Worm (Caenorhabditis elegans) whole organism, L1 larva: ENCODE measurements around the gene F31E8.4.
A peak's percentile ranks its signal among the peaks of the same experiment; 100 is the strongest.

ENCODE experiments used
- C34B4.2 ChIP-seq: sonication (generic microtip); optimal IDR thresholded peaks from 2 replicates; lab custom pipeline; 2017; ENCODE audit warnings: mild to moderate bottlenecking, missing genetic modification characterization, missing compliant biosample characterization
- aha-1 ChIP-seq: fragments of 150-350 bp; optimal IDR thresholded peaks from 2 replicates; lab custom pipeline; 2014; ENCODE audit warnings: missing biosample characterization, missing genetic modification characterization
- ama-1 ChIP-seq: fragments of 150-350 bp; optimal IDR thresholded peaks from 2 replicates; lab custom pipeline; 2014
- blmp-1 ChIP-seq: fragments of 150-350 bp; optimal IDR thresholded peaks from 2 replicates; lab custom pipeline; 2014; ENCODE audit warnings: missing biosample characterization, missing genetic modification characterization
- ceh-82 ChIP-seq, 3 experiments: fragments of 150-350 bp in 1 of 3; sonication (generic microtip) in 2 of 3; optimal IDR thresholded peaks; 2 replicates each; lab custom pipeline; 2014 to 2017; ENCODE audit warnings: missing biosample characterization in 3 of 3, missing genetic modification characterization in 3 of 3
- ceh-88 ChIP-seq: fragments of 200-800 bp; sonication (Bioruptor generic); IDR thresholded peaks from 2 replicates; pipeline ENCODE4 v1.3.6; 2022; ENCODE audit warnings: missing genetic modification characterization, missing compliant biosample characterization
- ceh-90 ChIP-seq: sonication (generic microtip); optimal IDR thresholded peaks from 2 replicates; lab custom pipeline; 2016; ENCODE audit warnings: missing genetic modification characterization, missing compliant biosample characterization
- dpl-1 ChIP-seq, 3 experiments: fragments of 150-350 bp in 2 of 3; sonication (generic microtip) in 1 of 3; optimal IDR thresholded peaks; 2 replicates each; lab custom pipeline; 2014 to 2017; ENCODE audit warnings: missing biosample characterization in 3 of 3, missing genetic modification characterization in 3 of 3, missing genetic modification reagents in 3 of 3
- dsc-1 ChIP-seq: sonication (generic microtip); optimal IDR thresholded peaks from 2 replicates; lab custom pipeline; 2016; ENCODE audit warnings: mild to moderate bottlenecking, missing genetic modification characterization, missing compliant biosample characterization
- egl-13 ChIP-seq: sonication (generic microtip); optimal IDR thresholded peaks from 2 replicates; lab custom pipeline; 2016; ENCODE audit warnings: missing genotype, missing genetic modification reagents, missing genetic modification characterization, missing compliant biosample characterization
- elt-2 ChIP-seq: sonication (generic microtip); optimal IDR thresholded peaks from 2 replicates; lab custom pipeline; 2016; ENCODE audit warnings: missing genetic modification characterization, mild to moderate bottlenecking, inconsistent platforms, missing compliant biosample characterization, missing genetic modification reagents
- elt-3 ChIP-seq, 6 experiments: fragments of 150-350 bp in 1 of 6; sonication (generic microtip); optimal IDR thresholded peaks; 2 replicates each; lab custom pipeline; 2017 to 2018; ENCODE audit warnings: missing biosample characterization in 6 of 6, missing genetic modification characterization in 6 of 6, inconsistent platforms in 1 of 6
- ets-5 ChIP-seq: fragments of 200-800 bp; sonication (Bioruptor generic); IDR thresholded peaks from 2 replicates; pipeline ENCODE4 v1.3.6; 2022; ENCODE audit warnings: missing genetic modification characterization, missing compliant biosample characterization
- fkh-10 ChIP-seq: sonication (generic microtip); optimal IDR thresholded peaks from 2 replicates; lab custom pipeline; 2017; ENCODE audit warnings: missing biosample characterization, missing genetic modification reagents, missing genetic modification characterization
- fkh-8 ChIP-seq: sonication (generic microtip); optimal IDR thresholded peaks from 2 replicates; lab custom pipeline; 2016; ENCODE audit warnings: mild to moderate bottlenecking, missing genetic modification characterization, missing compliant biosample characterization
- fos-1 ChIP-seq: fragments of 150-350 bp; optimal IDR thresholded peaks from 2 replicates; lab custom pipeline; 2014; ENCODE audit warnings: missing biosample characterization, missing genetic modification characterization
- irx-1 ChIP-seq: sonication (generic microtip); optimal IDR thresholded peaks from 2 replicates; lab custom pipeline; 2016; ENCODE audit warnings: missing genetic modification characterization, missing compliant biosample characterization
- jun-1 ChIP-seq: fragments of 150-350 bp; optimal IDR thresholded peaks from 2 replicates; lab custom pipeline; 2014; ENCODE audit warnings: missing biosample characterization, missing genetic modification reagents, missing genetic modification characterization
- lin-14 ChIP-seq: fragments of 200-800 bp; sonication (Bioruptor generic); optimal IDR thresholded peaks from 2 replicates; lab custom pipeline; 2018; ENCODE audit warnings: mild to moderate bottlenecking, missing genetic modification characterization, moderate library complexity, missing compliant biosample characterization
- lin-35 ChIP-seq, 2 experiments: fragments of 150-350 bp; optimal IDR thresholded peaks; 2 replicates each; lab custom pipeline; 2014; ENCODE audit warnings: missing biosample characterization in 2 of 2, missing genetic modification characterization in 2 of 2, missing genetic modification reagents in 2 of 2
- lir-3 ChIP-seq: sonication (generic microtip); optimal IDR thresholded peaks from 2 replicates; lab custom pipeline; 2016; ENCODE audit warnings: mild to moderate bottlenecking, missing genetic modification characterization, moderate library complexity, missing compliant biosample characterization; ENCODE audit not compliant: poor library complexity
- lsy-2 ChIP-seq, 2 experiments: fragments of 150-350 bp; optimal IDR thresholded peaks; 2 replicates each; lab custom pipeline; 2014; ENCODE audit warnings: missing biosample characterization in 2 of 2, missing genetic modification characterization in 2 of 2
- mdl-1 ChIP-seq, 2 experiments: fragments of 150-350 bp; optimal IDR thresholded peaks; 2 replicates each; lab custom pipeline; 2014 to 2017; ENCODE audit warnings: missing biosample characterization in 2 of 2, missing genetic modification characterization in 2 of 2, inconsistent platforms in 1 of 2
- mep-1 ChIP-seq: fragments of 150-350 bp; optimal IDR thresholded peaks from 2 replicates; lab custom pipeline; 2014; ENCODE audit warnings: missing biosample characterization, missing genetic modification characterization
- nhr-11 ChIP-seq: fragments of 150-350 bp; optimal IDR thresholded peaks from 2 replicates; lab custom pipeline; 2014; ENCODE audit warnings: missing biosample characterization, missing genetic modification characterization
- nhr-19 ChIP-seq: fragments of 200-800 bp; sonication (Bioruptor generic); conservative IDR thresholded peaks from 2 replicates; pipeline ENCODE4 v1.3.6; 2022; ENCODE audit warnings: missing genetic modification characterization, missing compliant biosample characterization
- nhr-20 ChIP-seq: sonication (generic microtip); optimal IDR thresholded peaks from 2 replicates; lab custom pipeline; 2016; ENCODE audit warnings: mild to moderate bottlenecking, missing genetic modification characterization, missing compliant biosample characterization
- nhr-47 ChIP-seq: sonication (generic microtip); optimal IDR thresholded peaks from 2 replicates; lab custom pipeline; 2016; ENCODE audit warnings: mild to moderate bottlenecking, missing genetic modification characterization, moderate library complexity, missing compliant biosample characterization
- nhr-71 ChIP-seq: sonication (generic microtip); optimal IDR thresholded peaks from 2 replicates; lab custom pipeline; 2016; ENCODE audit warnings: mild to moderate bottlenecking, missing genetic modification characterization, moderate library complexity, missing compliant biosample characterization
- nhr-84 ChIP-seq: sonication (generic microtip); optimal IDR thresholded peaks from 2 replicates; lab custom pipeline; 2017; ENCODE audit warnings: missing biosample characterization, missing genetic modification characterization
- nhr-85 ChIP-seq: sonication (generic microtip); peaks from one replicate; lab custom pipeline; 2016; ENCODE audit warnings: missing genetic modification characterization, inconsistent platforms, missing compliant biosample characterization
- pax-3 ChIP-seq: fragments of 200-800 bp; sonication (Bioruptor generic); optimal IDR thresholded peaks from 2 replicates; lab custom pipeline; 2018; ENCODE audit warnings: mild to moderate bottlenecking, missing genetic modification characterization, moderate library complexity, missing compliant biosample characterization
- snpc-4 ChIP-seq: fragments of 150-350 bp; optimal IDR thresholded peaks from 2 replicates; lab custom pipeline; 2014; ENCODE audit warnings: missing biosample characterization, missing genetic modification characterization
- snu-23 ChIP-seq: sonication (generic microtip); optimal IDR thresholded peaks from 2 replicates; lab custom pipeline; 2016; ENCODE audit warnings: missing genetic modification characterization, missing compliant biosample characterization
- sox-4 ChIP-seq: sonication (generic microtip); optimal IDR thresholded peaks from 2 replicates; lab custom pipeline; 2016; ENCODE audit warnings: missing genetic modification characterization, missing compliant biosample characterization
- sptf-1 ChIP-seq: fragments of 150-350 bp; optimal IDR thresholded peaks from 2 replicates; lab custom pipeline; 2014; ENCODE audit warnings: missing biosample characterization, missing genetic modification characterization
- sup-37 ChIP-seq: fragments of 200-800 bp; sonication (Bioruptor generic); optimal IDR thresholded peaks from 2 replicates; lab custom pipeline; 2018; ENCODE audit warnings: mild to moderate bottlenecking, missing genetic modification characterization, missing compliant biosample characterization
- swsn-7 ChIP-seq: sonication (generic microtip); optimal IDR thresholded peaks from 2 replicates; lab custom pipeline; 2016; ENCODE audit warnings: missing genetic modification characterization, missing compliant biosample characterization
- tlp-1 ChIP-seq: fragments of 150-350 bp; optimal IDR thresholded peaks from 2 replicates; lab custom pipeline; 2014; ENCODE audit warnings: missing biosample characterization, missing genetic modification characterization
- unc-30 ChIP-seq: sonication (generic microtip); optimal IDR thresholded peaks from 2 replicates; lab custom pipeline; 2017; ENCODE audit warnings: missing biosample characterization, missing genetic modification characterization
- unc-86 ChIP-seq: sonication (generic microtip); optimal IDR thresholded peaks from 2 replicates; lab custom pipeline; 2016; ENCODE audit warnings: missing genetic modification characterization, missing compliant biosample characterization
- ztf-4 ChIP-seq: fragments of 150-350 bp; optimal IDR thresholded peaks from 2 replicates; lab custom pipeline; 2014; ENCODE audit warnings: missing biosample characterization, missing genetic modification characterization

F31E8.4 gene

DNA sequence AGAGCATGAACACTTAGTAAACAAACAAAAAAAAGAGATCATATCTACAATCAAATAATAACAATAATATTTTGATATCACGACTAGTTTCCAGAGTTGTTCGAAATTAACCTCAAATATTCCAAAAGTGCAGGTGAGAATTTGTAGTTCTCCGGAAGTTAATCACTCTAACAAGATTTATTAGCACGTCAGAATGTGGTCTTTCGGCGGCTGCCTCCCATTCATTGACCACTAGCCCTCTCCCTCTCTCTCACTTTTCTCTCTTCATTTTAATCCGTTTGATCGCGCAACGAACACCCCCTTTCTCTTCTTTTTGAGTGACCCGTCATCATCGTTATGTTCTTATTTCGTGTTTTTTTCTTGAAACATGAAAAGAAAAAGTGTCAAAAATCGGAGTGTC, 25.8 kb upstream of the F31E8.4 start (continued):
- TF ChIP-seq snpc-4 (tag; lab: Kevin White, UChicago) (no peak), mdl-1 (tag; optimal IDR thresholded peaks at IDR 0.05; lab: Kevin White, UChicago) (no peak), fkh-8 (tag; lab: Kevin White, UChicago) (peak; percentile 8), sox-4 (tag; lab: Kevin White, UChicago) (no peak), sptf-1 (tag; lab: Kevin White, UChicago) (no peak), ama-1 (lab: Kevin White, UChicago) (no peak), aha-1 (tag; lab: Kevin White, UChicago) (no peak), nhr-47 (tag; lab: Kevin White, UChicago) (peak; percentile 33), fos-1 (tag; lab: Kevin White, UChicago) (no peak)
- TF ChIP-seq, all 84 proteins: peak for 14

DNA sequence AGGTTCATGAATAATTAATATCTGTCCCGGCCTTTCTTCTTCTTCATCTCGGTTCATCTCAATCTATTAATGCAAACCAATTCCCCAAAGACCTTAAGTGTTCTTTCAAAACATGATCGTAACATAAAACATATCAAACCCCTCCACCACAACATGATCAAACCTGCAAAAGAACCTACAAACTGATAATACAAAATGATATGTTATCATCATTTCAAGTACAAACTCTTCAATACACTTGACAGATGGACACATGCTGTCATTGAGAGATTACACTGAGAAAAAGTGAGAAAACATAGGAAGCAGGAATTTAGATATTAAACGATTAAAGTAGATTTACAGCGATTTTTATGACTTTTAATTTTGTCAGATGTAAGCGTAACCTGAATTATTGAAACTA, 24.6 kb upstream of the F31E8.4 start:
- TF ChIP-seq elt-3 (tag; optimal IDR thresholded peaks at IDR 0.05; lab: Kevin White, UChicago) (peak in 4 of 6 experiments; percentile 10 to 48 (median 32)), ceh-88 (no peak), blmp-1 (tag; lab: Kevin White, UChicago) (peak; percentile 2), snu-23 (GFP tag; lab: Kevin White, UChicago) (no peak), ceh-90 (tag; lab: Kevin White, UChicago) (no peak), dsc-1 (tag; lab: Kevin White, UChicago) (peak; percentile 8), mep-1 (tag; lab: Kevin White, UChicago) (peak; percentile 11), nhr-85 (peak; percentile 43), C34B4.2 (tag; lab: Kevin White, UChicago) (no peak), fos-1 (tag; lab: Kevin White, UChicago) (no peak), nhr-84 (tag; lab: Kevin White, UChicago) (no peak), lin-14 (peak; percentile 43), jun-1 (tag; lab: Kevin White, UChicago) (peak; percentile 4), lir-3 (tag; lab: Kevin White, UChicago) (no peak), unc-86 (tag; lab: Kevin White, UChicago) (no peak), elt-2 (tag; lab: Kevin White, UChicago) (peak; percentile 59), nhr-20 (tag; lab: Kevin White, UChicago) (peak; percentile 5), nhr-71 (tag; lab: Kevin White, UChicago) (peak; percentile 20), lin-35 (GFP tag; optimal IDR thresholded peaks at IDR 0.05; lab: Kevin White, UChicago) (peak in 1 of 2 experiments; percentile 13)

DNA sequence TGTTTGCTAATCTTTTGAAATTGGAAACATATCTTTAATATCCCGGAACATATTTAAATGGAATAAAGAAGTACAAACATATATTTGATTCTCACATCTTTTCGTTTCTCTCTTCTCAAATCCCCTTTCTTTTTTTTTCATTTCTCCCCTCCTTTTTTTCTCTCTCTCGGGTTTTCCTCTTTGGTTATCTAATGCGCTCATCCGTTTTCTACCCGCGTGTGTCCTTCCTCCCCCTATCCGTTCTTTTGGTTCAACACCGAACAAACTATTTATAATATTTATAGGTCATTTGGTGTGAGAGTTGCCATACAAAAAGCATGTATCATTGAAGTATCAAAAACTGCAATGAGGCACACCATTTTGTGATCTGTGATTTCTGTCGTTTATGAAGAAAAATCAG, 24.0 kb upstream of the F31E8.4 start:
- no peak for TF ChIP-seq ets-5 (GFP tag; lab: Robert Waterston, UW)
- TF ChIP-seq unc-30 (tag; lab: Kevin White, UChicago) = no peak
- TF ChIP-seq elt-3 (tag; optimal IDR thresholded peaks at IDR 0.05; lab: Kevin White, UChicago) = peak in 2 of 6 experiments; percentile 6 to 24
- no peak for TF ChIP-seq irx-1 (tag; lab: Kevin White, UChicago)
- no peak for TF ChIP-seq fos-1 (tag; lab: Kevin White, UChicago)
- no peak for TF ChIP-seq ztf-4 (tag; lab: Kevin White, UChicago)
- no peak for TF ChIP-seq nhr-11 (tag; lab: Kevin White, UChicago)
- TF ChIP-seq fkh-8 (tag; lab: Kevin White, UChicago) = peak; percentile 1
- TF ChIP-seq nhr-20 (tag; lab: Kevin White, UChicago) = peak; percentile 64
- TF ChIP-seq lin-14 = peak; percentile 91
- no peak for TF ChIP-seq dpl-1 (GFP tag; optimal IDR thresholded peaks at IDR 0.05; lab: Kevin White, UChicago)
- peak; percentile 36 for TF ChIP-seq mep-1 (tag; lab: Kevin White, UChicago)
- peak in 1 of 2 experiments; percentile 29 for TF ChIP-seq mdl-1 (tag; optimal IDR thresholded peaks at IDR 0.05; lab: Kevin White, UChicago)
- no peak for TF ChIP-seq pax-3 (tag; lab: Kevin White, UChicago)
- TF ChIP-seq fkh-10 = peak; percentile 69
- peak; percentile 41 for TF ChIP-seq egl-13
- TF ChIP-seq nhr-19 (GFP tag; lab: Robert Waterston, UW) = no peak
- TF ChIP-seq tlp-1 = no peak
- TF ChIP-seq nhr-71 (tag; lab: Kevin White, UChicago) = peak; percentile 50
- TF ChIP-seq snu-23 (GFP tag; lab: Kevin White, UChicago) = peak; percentile 56
- no peak for TF ChIP-seq sup-37
- peak; percentile 6 for TF ChIP-seq nhr-47 (tag; lab: Kevin White, UChicago)
- peak; percentile 80 for TF ChIP-seq nhr-85
- peak; percentile 95 for TF ChIP-seq blmp-1 (tag; lab: Kevin White, UChicago)
- TF ChIP-seq ceh-90 (tag; lab: Kevin White, UChicago) = no peak
- peak in 1 of 3 experiments; percentile 25 for TF ChIP-seq ceh-82 (tag; optimal IDR thresholded peaks at IDR 0.05; lab: Kevin White, UChicago)
- TF ChIP-seq lsy-2 (tag; optimal IDR thresholded peaks at IDR 0.05; lab: Kevin White, UChicago) = peak; percentile 19 to 26
- peak; percentile 9 for TF ChIP-seq swsn-7
